Fruit fly (Drosophila melanogaster) whole organism, prepupa: ENCODE measurements around the gene P5CDh2.

Experiments used
- CG10631 ChIP-seq: fragments of 200-800 bp; sonication (Bioruptor generic); optimal IDR thresholded peaks from 2 replicates; lab custom pipeline; 2016; ENCODE audit warnings: missing biosample characterization, missing genetic modification characterization
- CG10669 ChIP-seq: fragments of 200-800 bp; sonication (Bioruptor generic); optimal IDR thresholded peaks from 3 replicates; lab custom pipeline; 2018; ENCODE audit warnings: missing biosample characterization, mild to moderate bottlenecking, missing genetic modification characterization, moderate library complexity
- CG11762 ChIP-seq: fragments of 200-800 bp; sonication (Bioruptor generic); optimal IDR thresholded peaks from 3 replicates; lab custom pipeline; 2016; ENCODE audit warnings: missing biosample characterization, missing genetic modification characterization; ENCODE audit not compliant: insufficient read depth
- CG15336 ChIP-seq: fragments of 200-800 bp; sonication (Bioruptor generic); IDR thresholded peaks from 2 replicates; pipeline ENCODE4 v1.3.6; 2022; ENCODE audit warnings: missing biosample characterization, missing genetic modification characterization
- CG1621 ChIP-seq: fragments of 200-800 bp; sonication (Bioruptor generic); optimal IDR thresholded peaks from 3 replicates; lab custom pipeline; 2018; ENCODE audit warnings: missing biosample characterization, mild to moderate bottlenecking, missing genetic modification characterization
- CG16779 ChIP-seq: fragments of 200-800 bp; sonication (Bioruptor generic); optimal IDR thresholded peaks from 3 replicates; lab custom pipeline; 2017; ENCODE audit warnings: missing biosample characterization, mild to moderate bottlenecking, missing genetic modification characterization
- CG31627 ChIP-seq: fragments of 200-800 bp; sonication (Bioruptor generic); optimal IDR thresholded peaks from 3 replicates; lab custom pipeline; 2016; ENCODE audit warnings: missing biosample characterization, missing genetic modification characterization
- CG32006 ChIP-seq: fragments of 200-800 bp; sonication (Bioruptor generic); optimal IDR thresholded peaks from 3 replicates; lab custom pipeline; 2017; ENCODE audit warnings: missing biosample characterization, mild to moderate bottlenecking, missing genetic modification characterization
- CG34406 ChIP-seq: fragments of 200-800 bp; sonication (Bioruptor generic); optimal IDR thresholded peaks from 3 replicates; lab custom pipeline; 2016; ENCODE audit warnings: missing biosample characterization, missing genetic modification characterization
- CG3919 ChIP-seq: fragments of 200-800 bp; sonication (Bioruptor generic); optimal IDR thresholded peaks from 3 replicates; lab custom pipeline; 2016; ENCODE audit warnings: missing biosample characterization, missing genetic modification characterization
- CG4318 ChIP-seq: fragments of 200-800 bp; sonication (Bioruptor generic); optimal IDR thresholded peaks from 3 replicates; lab custom pipeline; 2017; ENCODE audit warnings: missing biosample characterization, mild to moderate bottlenecking, missing genetic modification characterization
- CG6163 ChIP-seq: fragments of 200-800 bp; sonication (Bioruptor generic); IDR thresholded peaks from 3 replicates; pipeline ENCODE4 v1.3.6; 2022; ENCODE audit warnings: missing biosample characterization, missing genetic modification characterization
- CG6276 ChIP-seq: fragments of 200-800 bp; sonication (Bioruptor generic); optimal IDR thresholded peaks from 2 replicates; lab custom pipeline; 2017; ENCODE audit warnings: missing biosample characterization, mild to moderate bottlenecking, missing genetic modification characterization
- CG6792 ChIP-seq: fragments of 200-800 bp; sonication (Bioruptor generic); optimal IDR thresholded peaks from 3 replicates; lab custom pipeline; 2016; ENCODE audit warnings: missing biosample characterization, missing genetic modification characterization
- CG6808 ChIP-seq: fragments of 200-800 bp; sonication (Bioruptor generic); optimal IDR thresholded peaks from 3 replicates; lab custom pipeline; 2017; ENCODE audit warnings: missing biosample characterization, missing genetic modification characterization, mild to moderate bottlenecking, moderate library complexity, missing genetic modification reagents
- CG6854 ChIP-seq: fragments of 200-800 bp; sonication (Bioruptor generic); optimal IDR thresholded peaks from 2 replicates; lab custom pipeline; 2017; ENCODE audit warnings: missing biosample characterization, mild to moderate bottlenecking, missing genetic modification characterization
- CG7368 ChIP-seq: fragments of 200-800 bp; sonication (Bioruptor generic); optimal IDR thresholded peaks from 3 replicates; lab custom pipeline; 2016; ENCODE audit warnings: missing biosample characterization, missing genetic modification characterization
- CG8319 ChIP-seq: fragments of 200-800 bp; sonication (Bioruptor generic); optimal IDR thresholded peaks from 3 replicates; lab custom pipeline; 2016; ENCODE audit warnings: missing biosample characterization, missing genetic modification characterization
- CG8632 ChIP-seq: fragments of 200-800 bp; sonication (Bioruptor generic); optimal IDR thresholded peaks from 3 replicates; lab custom pipeline; 2016; ENCODE audit warnings: missing biosample characterization, missing genetic modification characterization
- CG9139 ChIP-seq: fragments of 200-800 bp; sonication (Bioruptor generic); optimal IDR thresholded peaks from 3 replicates; lab custom pipeline; 2017; ENCODE audit warnings: missing biosample characterization, mild to moderate bottlenecking, missing genetic modification characterization
- Eip75B ChIP-seq: fragments of 200-800 bp; sonication (Bioruptor generic); optimal IDR thresholded peaks from 3 replicates; lab custom pipeline; 2016; ENCODE audit warnings: missing biosample characterization, missing genetic modification characterization
- Eip78C ChIP-seq: fragments of 200-800 bp; sonication (Bioruptor generic); peaks from one replicate; lab custom pipeline; 2016; ENCODE audit warnings: missing biosample characterization, missing genetic modification characterization
- Eip93F ChIP-seq: fragments of 200-800 bp; sonication (Bioruptor generic); optimal IDR thresholded peaks from 2 replicates; lab custom pipeline; 2016; ENCODE audit warnings: missing biosample characterization, mild to moderate bottlenecking, missing genetic modification characterization
- Ets96B ChIP-seq: fragments of 200-800 bp; optimal IDR thresholded peaks from 2 replicates; lab custom pipeline; 2019; ENCODE audit warnings: missing biosample characterization, mild to moderate bottlenecking, missing genetic modification characterization, moderate library complexity
- Gug ChIP-seq: fragments of 200-800 bp; sonication (Bioruptor generic); IDR thresholded peaks from 2 replicates; pipeline ENCODE4 v1.3.6; 2022; ENCODE audit warnings: missing biosample characterization, missing genetic modification characterization
- Hr38 ChIP-seq: sonication (Bioruptor generic); optimal IDR thresholded peaks from 2 replicates; lab custom pipeline; 2016; ENCODE audit warnings: missing biosample characterization, missing genetic modification characterization
- Hr39 ChIP-seq: fragments of 200-800 bp; sonication (Bioruptor generic); optimal IDR thresholded peaks from 2 replicates; lab custom pipeline; 2016; ENCODE audit warnings: missing biosample characterization, missing genetic modification characterization
- Hr4 ChIP-seq: fragments of 200-800 bp; sonication (Bioruptor generic); optimal IDR thresholded peaks from 3 replicates; lab custom pipeline; 2016; ENCODE audit warnings: missing biosample characterization, missing genetic modification characterization
- Lpt ChIP-seq: fragments of 200-800 bp; sonication (Bioruptor generic); optimal IDR thresholded peaks from 3 replicates; lab custom pipeline; 2016; ENCODE audit warnings: missing biosample characterization, missing genetic modification characterization
- Met ChIP-seq: fragments of 200-800 bp; sonication (Bioruptor generic); optimal IDR thresholded peaks from 3 replicates; lab custom pipeline; 2016; ENCODE audit warnings: missing biosample characterization, missing genetic modification characterization
- OdsH ChIP-seq: fragments of 200-800 bp; sonication (Bioruptor generic); optimal IDR thresholded peaks from 3 replicates; lab custom pipeline; 2016; ENCODE audit warnings: missing biosample characterization, missing genetic modification characterization
- Smox ChIP-seq: fragments of 200-800 bp; sonication (Bioruptor generic); optimal IDR thresholded peaks from 3 replicates; lab custom pipeline; 2016; ENCODE audit warnings: missing biosample characterization, missing genetic modification characterization
- Sox14 ChIP-seq: fragments of 200-800 bp; sonication (Bioruptor generic); optimal IDR thresholded peaks from 3 replicates; lab custom pipeline; 2016; ENCODE audit warnings: missing biosample characterization, missing genetic modification characterization
- Sox15 ChIP-seq: fragments of 200-800 bp; sonication (Bioruptor generic); optimal IDR thresholded peaks from 3 replicates; lab custom pipeline; 2016; ENCODE audit warnings: missing biosample characterization, missing genetic modification characterization
- achi ChIP-seq: fragments of 200-800 bp; sonication (Bioruptor generic); optimal IDR thresholded peaks from 3 replicates; lab custom pipeline; 2016; ENCODE audit warnings: missing biosample characterization, missing genetic modification characterization
- acj6 ChIP-seq: fragments of 200-800 bp; sonication (Bioruptor generic); optimal IDR thresholded peaks from 3 replicates; lab custom pipeline; 2016; ENCODE audit warnings: missing biosample characterization, missing genetic modification characterization
- dac ChIP-seq: fragments of 200-800 bp; sonication (Bioruptor generic); optimal IDR thresholded peaks from 2 replicates; lab custom pipeline; 2017; ENCODE audit warnings: missing biosample characterization, mild to moderate bottlenecking, missing genetic modification characterization
- dsx ChIP-seq: fragments of 200-800 bp; optimal IDR thresholded peaks from 3 replicates; lab custom pipeline; 2019; ENCODE audit warnings: missing biosample characterization, mild to moderate bottlenecking, missing genetic modification characterization, moderate library complexity; ENCODE audit not compliant: poor library complexity, severe bottlenecking
- esn ChIP-seq: fragments of 200-800 bp; sonication (Bioruptor generic); optimal IDR thresholded peaks from 2 replicates; lab custom pipeline; 2016; ENCODE audit warnings: missing biosample characterization, mild to moderate bottlenecking, missing genetic modification characterization, moderate library complexity
- fd59A ChIP-seq: fragments of 200-800 bp; sonication (Bioruptor generic); optimal IDR thresholded peaks from 2 replicates; lab custom pipeline; 2017; ENCODE audit warnings: missing biosample characterization, mild to moderate bottlenecking, missing genetic modification characterization, missing genetic modification reagents
- fd85E ChIP-seq: fragments of 200-800 bp; sonication (Bioruptor generic); optimal IDR thresholded peaks from 3 replicates; lab custom pipeline; 2016; ENCODE audit warnings: missing biosample characterization, missing genetic modification characterization
- fkh ChIP-seq: fragments of 200-800 bp; sonication (Bioruptor generic); optimal IDR thresholded peaks from 3 replicates; lab custom pipeline; 2017; ENCODE audit warnings: missing biosample characterization, mild to moderate bottlenecking, missing genetic modification characterization, moderate library complexity
- lz ChIP-seq: fragments of 200-800 bp; sonication (Bioruptor generic); optimal IDR thresholded peaks from 3 replicates; lab custom pipeline; 2016; ENCODE audit warnings: missing biosample characterization, missing genetic modification characterization
- net ChIP-seq: fragments of 200-800 bp; sonication (Bioruptor generic); optimal IDR thresholded peaks from 3 replicates; lab custom pipeline; 2016; ENCODE audit warnings: missing biosample characterization, missing genetic modification characterization
- pdm3 ChIP-seq: fragments of 200-800 bp; sonication (Bioruptor generic); optimal IDR thresholded peaks from 3 replicates; lab custom pipeline; 2016; ENCODE audit warnings: missing biosample characterization, missing genetic modification characterization
- salr ChIP-seq, 2 experiments: fragments of 200-800 bp; sonication (Bioruptor generic); optimal IDR thresholded peaks; 3 replicates each; lab custom pipeline; 2016 to 2018; ENCODE audit warnings: missing biosample characterization in 2 of 2, missing genetic modification characterization in 2 of 2, mild to moderate bottlenecking in 1 of 2
- svp ChIP-seq: fragments of 200-800 bp; sonication (Bioruptor generic); peaks from one replicate; lab custom pipeline; 2016; ENCODE audit warnings: missing biosample characterization, missing genetic modification characterization
- topi ChIP-seq: fragments of 200-800 bp; sonication (Bioruptor generic); optimal IDR thresholded peaks from 3 replicates; lab custom pipeline; 2016; ENCODE audit warnings: missing biosample characterization, missing genetic modification characterization
- vri ChIP-seq: fragments of 200-800 bp; sonication (Bioruptor generic); optimal IDR thresholded peaks from 3 replicates; lab custom pipeline; 2016; ENCODE audit warnings: missing biosample characterization, mild to moderate bottlenecking, missing genetic modification characterization

P5CDh2 gene

DNA sequence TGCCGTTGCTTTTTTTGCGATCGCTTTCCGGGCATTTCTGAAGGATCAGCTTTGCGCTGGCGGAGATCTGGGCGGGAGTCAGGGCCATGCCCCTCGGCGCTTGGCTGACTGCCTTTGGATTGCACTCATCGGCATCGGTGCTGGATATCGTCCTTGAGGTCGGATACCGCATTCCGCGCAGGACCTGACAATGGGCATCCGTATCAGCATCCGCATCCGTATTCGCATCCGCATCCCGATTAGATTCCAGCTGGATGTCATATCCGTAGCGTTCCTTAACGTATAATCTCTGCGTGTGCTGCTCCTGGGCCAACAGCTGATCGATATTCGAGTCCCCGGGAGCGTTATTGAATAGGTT is 22.3 kb upstream of the P5CDh2 start:
- TF ChIP-seq CG6163 (GFP tag; lab: Robert Waterston, UW) (peak; percentile 19; the same call in 1 of the 3 replicates), Gug (GFP tag; lab: Robert Waterston, UW) (no peak)

DNA sequence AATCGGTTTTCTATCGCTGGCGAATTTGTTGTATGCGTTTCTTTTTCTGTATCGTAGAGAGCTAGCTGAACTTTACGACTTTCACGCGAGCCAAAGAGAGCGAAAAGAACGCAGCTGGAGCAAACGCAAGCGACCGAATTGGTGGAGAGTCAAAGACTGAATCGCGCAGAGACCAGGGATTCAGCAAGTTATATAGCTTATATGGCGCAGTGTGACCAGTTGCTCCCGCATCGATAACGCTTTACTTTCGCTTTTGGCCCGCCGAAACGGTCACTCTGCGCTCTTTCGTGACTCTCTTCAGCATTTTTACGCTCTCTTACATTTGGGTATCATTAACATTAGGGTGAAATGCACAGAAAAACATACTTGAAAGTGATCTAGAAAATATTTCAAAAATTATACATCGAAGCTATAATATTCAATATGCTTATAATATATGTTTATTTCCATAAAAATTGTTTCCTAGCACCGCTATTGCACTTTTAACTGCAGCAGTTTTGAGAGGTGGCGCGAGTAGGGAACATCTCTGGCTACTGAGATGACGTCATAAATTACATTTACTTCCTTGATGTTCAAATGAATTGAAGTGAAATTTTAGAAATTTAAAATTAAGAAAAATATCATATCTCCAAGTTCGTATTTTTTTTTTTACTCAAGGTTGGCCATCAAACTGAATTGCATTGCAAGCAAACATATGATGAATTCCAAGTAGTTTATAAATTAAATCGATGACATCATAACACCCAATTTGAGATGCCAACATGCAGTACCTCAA is 21.5 kb upstream of the P5CDh2 start, which contains the start of gene glec:
TSS of gene glec (minus strand) at position 169 of the 775 bp plus-strand sequence.
- no peak for TF ChIP-seq fkh (GFP tag; lab: Kevin White, UChicago)
- peak; percentile 14 for TF ChIP-seq CG6276 (GFP tag; lab: Kevin White, UChicago)
- TF ChIP-seq CG4318 (GFP tag; lab: Kevin White, UChicago) = peak; percentile 8
- peak; percentile 42 for TF ChIP-seq CG10631 (GFP tag; lab: Kevin White, UChicago)
- peak; percentile 77 for TF ChIP-seq CG6854 (GFP tag; lab: Kevin White, UChicago)
- peak; percentile 62 for TF ChIP-seq Sox14 (GFP tag; lab: Kevin White, UChicago)
- TF ChIP-seq Hr39 (GFP tag; lab: Kevin White, UChicago) = peak; percentile 47
- peak; percentile 71 for TF ChIP-seq OdsH (GFP tag; lab: Kevin White, UChicago)
- no peak for TF ChIP-seq CG9139 (GFP tag; lab: Kevin White, UChicago)
- TF ChIP-seq svp (GFP tag; lab: Kevin White, UChicago) = peak; percentile 84
- no peak for TF ChIP-seq CG11762 (GFP tag; lab: Kevin White, UChicago)
- TF ChIP-seq Hr38 (GFP tag; lab: Kevin White, UChicago) = no peak
- peak; percentile 37 for TF ChIP-seq CG6792 (GFP tag; lab: Kevin White, UChicago)
- peak; percentile 44 for TF ChIP-seq CG3919 (GFP tag; lab: Kevin White, UChicago)
- no peak for TF ChIP-seq Ets96B
- peak; percentile 59 for TF ChIP-seq Eip93F (GFP tag; lab: Kevin White, UChicago)
- TF ChIP-seq CG10669 (GFP tag; lab: Kevin White, UChicago) = no peak
- TF ChIP-seq CG34406 (GFP tag; lab: Kevin White, UChicago) = peak; percentile 22
- peak; percentile 33 for TF ChIP-seq dac
- TF ChIP-seq pdm3 (GFP tag; lab: Kevin White, UChicago) = peak; percentile 69
- TF ChIP-seq CG32006 (GFP tag; lab: Kevin White, UChicago) = peak; percentile 60
- peak; percentile 31 for TF ChIP-seq CG1621 (tag; lab: Kevin White, UChicago)
- TF ChIP-seq acj6 (GFP tag; lab: Kevin White, UChicago) = peak; percentile 69
- peak; percentile 27 for TF ChIP-seq Lpt (GFP tag; lab: Kevin White, UChicago)
- peak; percentile 35 for TF ChIP-seq net (GFP tag; lab: Kevin White, UChicago)
- peak; percentile 11 for TF ChIP-seq Sox15 (GFP tag; lab: Kevin White, UChicago)
- TF ChIP-seq CG8632 = no peak
- no peak for TF ChIP-seq CG6808 (GFP tag; lab: Kevin White, UChicago)
- peak; percentile 77 for TF ChIP-seq Smox (GFP tag; lab: Kevin White, UChicago)
- peak; percentile 92 for TF ChIP-seq Eip78C
- peak; percentile 3 for TF ChIP-seq lz (GFP tag; lab: Kevin White, UChicago)
- TF ChIP-seq Gug (GFP tag; lab: Robert Waterston, UW) = no peak
- TF ChIP-seq salr (GFP tag; optimal IDR thresholded peaks at IDR 0.05; lab: Kevin White, UChicago) = peak in 1 of 2 experiments; percentile 58
- TF ChIP-seq CG16779 (tag; lab: Kevin White, UChicago) = peak; percentile 27
- TF ChIP-seq CG8319 (GFP tag; lab: Kevin White, UChicago) = no peak
- TF ChIP-seq Hr4 (GFP tag; lab: Kevin White, UChicago) = peak; percentile 69
- peak; percentile 43 for TF ChIP-seq Eip75B
- TF ChIP-seq CG31627 (GFP tag; lab: Kevin White, UChicago) = peak; percentile 26
- TF ChIP-seq Met = peak; percentile 72
- TF ChIP-seq CG7368 (GFP tag; lab: Kevin White, UChicago) = no peak
- peak; percentile 71 for TF ChIP-seq vri (GFP tag; lab: Kevin White, UChicago)
- peak; percentile 36 for TF ChIP-seq topi
- TF ChIP-seq fd85E = peak; percentile 1
- TF ChIP-seq CG15336 (GFP tag; lab: Robert Waterston, UW) = peak; percentile 44
- TF ChIP-seq achi (GFP tag; lab: Kevin White, UChicago) = peak; percentile 72
- peak; percentile 65 for TF ChIP-seq esn (GFP tag; lab: Kevin White, UChicago)
- TF ChIP-seq dsx (GFP tag; lab: Kevin White, UChicago) = peak; percentile 29
- TF ChIP-seq fd59A (GFP tag; lab: Kevin White, UChicago) = no peak
